Fruit fly (Drosophila melanogaster) whole organism, adult: ENCODE measurements around the gene mew.
A peak's percentile ranks its signal among the peaks of the same experiment; 100 is the strongest.

ENCODE experiments used
- CG11617 ChIP-seq: fragments of 200-800 bp; sonication (Bioruptor generic); optimal IDR thresholded peaks from 2 replicates; lab custom pipeline; 2017; ENCODE audit warnings: mild to moderate bottlenecking, missing biosample characterization, missing genetic modification reagents, missing genetic modification characterization
- CG12768 ChIP-seq: fragments of 200-800 bp; sonication (Bioruptor generic); optimal IDR thresholded peaks from 2 replicates; lab custom pipeline; 2017; ENCODE audit warnings: missing biosample characterization, missing genetic modification characterization, mild to moderate bottlenecking, moderate library complexity, missing genetic modification reagents
- CG14711 ChIP-seq: fragments of 200-800 bp; sonication (Bioruptor generic); optimal IDR thresholded peaks from 2 replicates; lab custom pipeline; 2018; ENCODE audit warnings: missing biosample characterization, mild to moderate bottlenecking, missing genetic modification characterization, moderate library complexity
- CG5204 ChIP-seq: fragments of 200-800 bp; sonication (Bioruptor generic); optimal IDR thresholded peaks from 2 replicates; lab custom pipeline; 2016; ENCODE audit warnings: missing biosample characterization, missing genetic modification characterization
- CG7045 ChIP-seq: fragments of 200-800 bp; sonication (Bioruptor generic); optimal IDR thresholded peaks from 2 replicates; lab custom pipeline; 2017; ENCODE audit warnings: missing biosample characterization, mild to moderate bottlenecking, missing genetic modification characterization
- Clk ChIP-seq: fragments of 200-800 bp; sonication (Bioruptor generic); optimal IDR thresholded peaks from 2 replicates; lab custom pipeline; 2017; ENCODE audit warnings: missing biosample characterization, missing genetic modification characterization
- Mnt ChIP-seq: fragments of 200-800 bp; sonication (Bioruptor generic); optimal IDR thresholded peaks from 2 replicates; lab custom pipeline; 2016; ENCODE audit warnings: missing biosample characterization, mild to moderate bottlenecking, missing genetic modification characterization
- bab1 ChIP-seq: fragments of 200-800 bp; sonication (Bioruptor generic); optimal IDR thresholded peaks from 3 replicates; lab custom pipeline; 2019; ENCODE audit warnings: missing biosample characterization, mild to moderate bottlenecking, missing genetic modification characterization, moderate library complexity
- cic ChIP-seq: fragments of 200-800 bp; sonication (Bioruptor generic); optimal IDR thresholded peaks from 2 replicates; lab custom pipeline; 2017; ENCODE audit warnings: missing biosample characterization, mild to moderate bottlenecking, missing genetic modification characterization, moderate library complexity
- cnc ChIP-seq, 2 experiments: fragments of >200 bp; optimal IDR thresholded peaks; 2 replicates each; lab custom pipeline; 2017
- kay ChIP-seq: fragments of 200-800 bp; sonication (Bioruptor generic); peaks from one replicate; lab custom pipeline; 2016; ENCODE audit warnings: missing biosample characterization, missing genetic modification characterization, borderline replicate concordance
- ovo ChIP-seq: fragments of 200-800 bp; sonication (Bioruptor generic); optimal IDR thresholded peaks from 2 replicates; lab custom pipeline; 2016; ENCODE audit warnings: missing biosample characterization, missing genetic modification characterization
- pad ChIP-seq: fragments of 200-800 bp; sonication (Bioruptor generic); optimal IDR thresholded peaks from 3 replicates; lab custom pipeline; 2017; ENCODE audit warnings: missing biosample characterization, missing genetic modification characterization, mild to moderate bottlenecking, moderate library complexity, missing genetic modification reagents
- tj ChIP-seq: fragments of 200-800 bp; sonication (Bioruptor generic); optimal IDR thresholded peaks from 3 replicates; lab custom pipeline; 2017; ENCODE audit warnings: missing biosample characterization, mild to moderate bottlenecking, missing genetic modification characterization, moderate library complexity

DNA sequence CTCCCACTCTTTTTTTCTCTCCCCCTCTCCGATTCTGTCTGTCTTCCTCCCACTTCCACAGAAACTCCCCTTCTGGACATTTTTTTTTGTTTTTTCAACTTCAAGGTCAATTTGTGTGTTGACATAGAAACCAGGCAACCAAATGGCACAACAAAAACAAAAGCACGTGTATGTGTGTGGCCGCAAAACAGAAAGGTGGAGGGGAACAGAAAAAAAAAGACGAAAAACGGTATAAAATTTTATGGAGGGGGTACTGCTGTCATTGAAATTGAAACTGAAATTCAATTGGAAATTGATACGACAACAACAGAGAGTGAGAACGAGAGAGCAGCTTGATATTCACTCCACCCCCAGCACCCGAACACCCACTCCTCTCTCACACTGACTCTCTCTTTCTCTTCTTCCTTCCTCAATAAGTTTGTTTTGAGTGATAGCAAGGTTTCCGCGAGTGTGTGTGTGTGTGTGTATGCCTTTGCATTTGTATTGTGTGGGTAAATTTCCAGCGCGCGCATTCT is 20.2 kb upstream of the mew start:
- peak; percentile 12 for TF ChIP-seq cic (GFP tag; lab: Kevin White, UChicago)
- TF ChIP-seq cnc (optimal IDR thresholded peaks at IDR 0.05; lab: Kevin White, UChicago): no peak
- no peak for TF ChIP-seq Mnt (GFP tag; lab: Kevin White, UChicago)
- peak; percentile 73 for TF ChIP-seq ovo
- TF ChIP-seq CG7045 (GFP tag; lab: Kevin White, UChicago): no peak
- no peak for TF ChIP-seq CG14711 (tag; lab: Kevin White, UChicago)
- TF ChIP-seq tj (GFP tag; lab: Kevin White, UChicago): no peak
- TF ChIP-seq CG11617 (GFP tag; lab: Kevin White, UChicago): no peak
- TF ChIP-seq bab1 (GFP tag; lab: Kevin White, UChicago): no peak
- peak; percentile 98 for TF ChIP-seq pad (GFP tag; lab: Kevin White, UChicago)
- no peak for TF ChIP-seq CG5204 (GFP tag; lab: Kevin White, UChicago)
- no peak for TF ChIP-seq CG12768 (GFP tag; lab: Kevin White, UChicago)
- TF ChIP-seq kay (GFP tag; lab: Kevin White, UChicago): no peak
- no peak for TF ChIP-seq Clk (GFP tag; lab: Kevin White, UChicago)
